Fruit fly (Drosophila melanogaster) whole organism, embryonic: ENCODE results near the gene CG33258.

ENCODE experiments used
- ATbp ChIP-seq: fragments of 200-800 bp; sonication (Bioruptor generic); optimal IDR thresholded peaks from 2 replicates; lab custom pipeline; 2017; ENCODE audit warnings: missing biosample characterization, mild to moderate bottlenecking, missing genetic modification characterization, missing genetic modification reagents
- Aef1 ChIP-seq: fragments of 200-800 bp; sonication (Bioruptor generic); IDR thresholded peaks from 3 replicates; pipeline ENCODE4 v1.3.6; 2022; ENCODE audit warnings: missing biosample characterization, missing genetic modification characterization
- Antp ChIP-seq: fragments of 200-800 bp; sonication (Bioruptor generic); optimal IDR thresholded peaks from 3 replicates; lab custom pipeline; 2016; ENCODE audit warnings: missing biosample characterization, missing genetic modification characterization
- Atf6 ChIP-seq: fragments of 200-800 bp; sonication (Bioruptor generic); IDR thresholded peaks from 2 replicates; pipeline ENCODE4 v1.3.6; 2022; ENCODE audit warnings: missing biosample characterization, missing genetic modification characterization
- B-H1 ChIP-seq: fragments of 200-800 bp; sonication (Bioruptor generic); IDR thresholded peaks from 3 replicates; pipeline ENCODE4 v1.3.6; 2022; ENCODE audit warnings: missing biosample characterization, missing genetic modification characterization
- B-H2 ChIP-seq: fragments of 200-800 bp; sonication (Bioruptor generic); optimal IDR thresholded peaks from 2 replicates; lab custom pipeline; 2018; ENCODE audit warnings: missing biosample characterization, mild to moderate bottlenecking, missing genetic modification characterization
- CG10274 ChIP-seq: fragments of 200-800 bp; sonication (Bioruptor generic); optimal IDR thresholded peaks from 3 replicates; lab custom pipeline; 2017; ENCODE audit warnings: missing biosample characterization, mild to moderate bottlenecking, missing genetic modification characterization
- CG10321 ChIP-seq: fragments of 200-800 bp; sonication (Bioruptor generic); IDR thresholded peaks from 2 replicates; pipeline ENCODE4 v1.3.6; 2022; ENCODE audit warnings: missing biosample characterization, missing genetic modification characterization
- CG11093 ChIP-seq: fragments of 200-800 bp; sonication (Bioruptor generic); IDR thresholded peaks from 3 replicates; pipeline ENCODE4 v1.3.6; 2022; ENCODE audit warnings: missing biosample characterization, missing genetic modification characterization
- CG12104 ChIP-seq: fragments of 200-800 bp; sonication (Bioruptor generic); optimal IDR thresholded peaks from 3 replicates; lab custom pipeline; 2016; ENCODE audit warnings: missing biosample characterization, missing genetic modification characterization
- CG12236 ChIP-seq: fragments of 200-800 bp; sonication (Bioruptor generic); optimal IDR thresholded peaks from 2 replicates; lab custom pipeline; 2016; ENCODE audit warnings: missing biosample characterization, missing genetic modification characterization
- CG12391 ChIP-seq: fragments of 200-800 bp; sonication (Bioruptor generic); optimal IDR thresholded peaks from 3 replicates; lab custom pipeline; 2018; ENCODE audit warnings: missing biosample characterization, mild to moderate bottlenecking, missing genetic modification characterization, moderate library complexity
- CG13296 ChIP-seq: fragments of 200-800 bp; sonication (Bioruptor generic); optimal IDR thresholded peaks from 3 replicates; lab custom pipeline; 2018; ENCODE audit warnings: missing biosample characterization, mild to moderate bottlenecking, missing genetic modification characterization
- CG13894 ChIP-seq: fragments of 200-800 bp; sonication (Bioruptor generic); optimal IDR thresholded peaks from 3 replicates; lab custom pipeline; 2018; ENCODE audit warnings: missing biosample characterization, mild to moderate bottlenecking, missing genetic modification characterization, moderate library complexity
- CG15011 ChIP-seq: fragments of 200-800 bp; sonication (Bioruptor generic); optimal IDR thresholded peaks from 3 replicates; lab custom pipeline; 2018; ENCODE audit warnings: missing biosample characterization, mild to moderate bottlenecking, missing genetic modification characterization
- CG15479 ChIP-seq: fragments of 200-800 bp; sonication (Bioruptor generic); optimal IDR thresholded peaks from 3 replicates; lab custom pipeline; 2019; ENCODE audit warnings: missing biosample characterization, mild to moderate bottlenecking, missing genetic modification characterization, moderate library complexity
- CG17802 ChIP-seq: fragments of 200-800 bp; sonication (Bioruptor generic); optimal IDR thresholded peaks from 2 replicates; lab custom pipeline; 2018; ENCODE audit warnings: missing biosample characterization, mild to moderate bottlenecking, missing genetic modification characterization, moderate library complexity
- CG32532 ChIP-seq: fragments of 200-800 bp; sonication (Bioruptor generic); IDR thresholded peaks from 2 replicates; pipeline ENCODE4 v1.3.6; 2022; ENCODE audit warnings: missing biosample characterization, missing genetic modification characterization
- CG42726 ChIP-seq: fragments of 200-800 bp; sonication (Bioruptor generic); IDR thresholded peaks from 2 replicates; pipeline ENCODE4 v1.3.6; 2022; ENCODE audit warnings: missing biosample characterization, missing genetic modification characterization; ENCODE audit not compliant: partially characterized antibody
- CG4617 ChIP-seq: fragments of 200-800 bp; sonication (Bioruptor generic); optimal IDR thresholded peaks from 3 replicates; lab custom pipeline; 2016; ENCODE audit warnings: missing biosample characterization, missing genetic modification characterization, borderline replicate concordance
- CG6654 ChIP-seq: fragments of 200-800 bp; sonication (Bioruptor generic); optimal IDR thresholded peaks from 2 replicates; lab custom pipeline; 2017; ENCODE audit warnings: missing biosample characterization, mild to moderate bottlenecking, missing genetic modification characterization
- CG6813 ChIP-seq: fragments of 200-800 bp; sonication (Bioruptor generic); optimal IDR thresholded peaks from 2 replicates; lab custom pipeline; 2017; ENCODE audit warnings: missing biosample characterization, missing genetic modification characterization, mild to moderate bottlenecking, moderate library complexity, missing genetic modification reagents
- CG7839 ChIP-seq: fragments of 200-800 bp; sonication (Bioruptor generic); optimal IDR thresholded peaks from 3 replicates; lab custom pipeline; 2018; ENCODE audit warnings: missing biosample characterization, mild to moderate bottlenecking, missing genetic modification characterization, moderate library complexity
- CG8924 ChIP-seq: fragments of 200-800 bp; optimal IDR thresholded peaks from 3 replicates; lab custom pipeline; 2019; ENCODE audit warnings: missing biosample characterization, mild to moderate bottlenecking, missing genetic modification characterization, moderate library complexity
- Camta ChIP-seq: fragments of 200-800 bp; sonication (Bioruptor generic); optimal IDR thresholded peaks from 2 replicates; lab custom pipeline; 2016; ENCODE audit warnings: missing biosample characterization, missing genetic modification characterization
- D ChIP-seq, 2 experiments: fragments of 200-800 bp in 1 of 2; fragments of >200 bp in 1 of 2; sonication (Bioruptor generic) in 1 of 2; optimal IDR thresholded peaks; 2 replicates in 1 of 2; 3 replicates in 1 of 2; lab custom pipeline; 2017; ENCODE audit warnings: mild to moderate bottlenecking in 1 of 2, missing biosample characterization in 1 of 2, missing genetic modification characterization in 1 of 2, missing genetic modification reagents in 1 of 2
- D19B ChIP-seq: fragments of 200-800 bp; sonication (Bioruptor generic); optimal IDR thresholded peaks from 2 replicates; lab custom pipeline; 2017; ENCODE audit warnings: missing biosample characterization, mild to moderate bottlenecking, missing genetic modification characterization
- Dref ChIP-seq: fragments of 200-800 bp; sonication (Bioruptor generic); IDR thresholded peaks from 2 replicates; pipeline ENCODE4 v1.3.6; 2022; ENCODE audit warnings: missing biosample characterization, missing genetic modification characterization
- E2f2 ChIP-seq: fragments of 200-800 bp; sonication (Bioruptor generic); IDR thresholded peaks from 2 replicates; pipeline ENCODE4 v1.3.6; 2022; ENCODE audit warnings: missing biosample characterization, missing genetic modification characterization
- HLHmδ ChIP-seq: fragments of 200-800 bp; sonication (Bioruptor generic); optimal IDR thresholded peaks from 2 replicates; lab custom pipeline; 2018; ENCODE audit warnings: missing biosample characterization, mild to moderate bottlenecking, missing genetic modification characterization, moderate library complexity
- Hmr ChIP-seq: fragments of 200-800 bp; sonication (Bioruptor generic); optimal IDR thresholded peaks from 3 replicates; lab custom pipeline; 2017; ENCODE audit warnings: mild to moderate bottlenecking, missing biosample characterization, missing genetic modification reagents, missing genetic modification characterization
- Oaz ChIP-seq: fragments of 200-800 bp; sonication (Bioruptor generic); IDR thresholded peaks from 2 replicates; pipeline ENCODE4 v1.3.6; 2022; ENCODE audit warnings: missing biosample characterization, missing genetic modification characterization
- Sry-β ChIP-seq: fragments of 200-800 bp; sonication (Bioruptor generic); optimal IDR thresholded peaks from 2 replicates; lab custom pipeline; 2018; ENCODE audit warnings: missing biosample characterization, mild to moderate bottlenecking, missing genetic modification characterization, moderate library complexity
- bbx ChIP-seq: fragments of 200-800 bp; sonication (Bioruptor generic); IDR thresholded peaks from 2 replicates; pipeline ENCODE4 v1.3.6; 2022; ENCODE audit warnings: missing biosample characterization, missing genetic modification characterization; ENCODE audit not compliant: partially characterized antibody
- caup ChIP-seq: fragments of 200-800 bp; sonication (Bioruptor generic); optimal IDR thresholded peaks from 3 replicates; lab custom pipeline; 2017; ENCODE audit warnings: missing biosample characterization, mild to moderate bottlenecking, missing genetic modification characterization, moderate library complexity; ENCODE audit not compliant: severe bottlenecking
- eve ChIP-seq, 2 experiments: fragments of >200 bp; optimal IDR thresholded peaks; 2 replicates each; lab custom pipeline; 2017; ENCODE audit warnings: missing biosample characterization in 2 of 2, missing genetic modification characterization in 2 of 2
- exex ChIP-seq: fragments of 200-800 bp; sonication (Bioruptor generic); optimal IDR thresholded peaks from 4 replicates; lab custom pipeline; 2018; ENCODE audit warnings: missing biosample characterization, mild to moderate bottlenecking, missing genetic modification characterization, moderate library complexity
- gcm2 ChIP-seq: fragments of 200-800 bp; sonication (Bioruptor generic); optimal IDR thresholded peaks from 2 replicates; lab custom pipeline; 2016; ENCODE audit warnings: missing biosample characterization, missing genetic modification characterization
- lov ChIP-seq, 2 experiments: fragments of 200-800 bp in 1 of 2; fragments of >200 bp in 1 of 2; sonication (Bioruptor generic) in 1 of 2; IDR thresholded peaks in 1 of 2; optimal IDR thresholded peaks in 1 of 2; 2 replicates in 1 of 2; 3 replicates in 1 of 2; pipeline versions ENCODE4 v1.3.6 to Lab custom; 2017 to 2022; ENCODE audit warnings: missing biosample characterization in 1 of 2, missing genetic modification characterization in 1 of 2
- mld ChIP-seq: fragments of 200-800 bp; sonication (Bioruptor generic); IDR thresholded peaks from 3 replicates; pipeline ENCODE4 v1.3.6; 2022; ENCODE audit warnings: missing biosample characterization, missing genetic modification characterization; ENCODE audit not compliant: partially characterized antibody
- otp ChIP-seq: fragments of 200-800 bp; sonication (Bioruptor generic); IDR thresholded peaks from 3 replicates; pipeline ENCODE4, ENCODE4 v1.3.6; 2022; ENCODE audit warnings: missing biosample characterization, missing genetic modification characterization
- pho ChIP-seq: fragments of 200-800 bp; sonication (Bioruptor generic); optimal IDR thresholded peaks from 2 replicates; lab custom pipeline; 2016; ENCODE audit warnings: missing biosample characterization, missing genetic modification characterization
- pzg ChIP-seq: fragments of 200-800 bp; sonication (Bioruptor generic); optimal IDR thresholded peaks from 3 replicates; lab custom pipeline; 2018; ENCODE audit warnings: missing biosample characterization, mild to moderate bottlenecking, missing genetic modification characterization, moderate library complexity
- schlank ChIP-seq: fragments of 200-800 bp; sonication (Bioruptor generic); optimal IDR thresholded peaks from 2 replicates; lab custom pipeline; 2018; ENCODE audit warnings: missing biosample characterization, mild to moderate bottlenecking, missing genetic modification characterization
- sima ChIP-seq: fragments of 200-800 bp; sonication (Bioruptor generic); optimal IDR thresholded peaks from 2 replicates; lab custom pipeline; 2016; ENCODE audit warnings: missing biosample characterization, missing genetic modification characterization
- so ChIP-seq: fragments of 200-800 bp; sonication (Bioruptor generic); IDR thresholded peaks from 3 replicates; pipeline ENCODE4 v1.3.6; 2022; ENCODE audit warnings: missing biosample characterization, missing genetic modification characterization
- stwl ChIP-seq: fragments of 200-800 bp; sonication (Bioruptor generic); optimal IDR thresholded peaks from 3 replicates; lab custom pipeline; 2018; ENCODE audit warnings: missing biosample characterization, mild to moderate bottlenecking, missing genetic modification characterization, moderate library complexity
- sug ChIP-seq: fragments of 200-800 bp; optimal IDR thresholded peaks from 2 replicates; lab custom pipeline; 2019; ENCODE audit warnings: missing biosample characterization, mild to moderate bottlenecking, missing genetic modification characterization, moderate library complexity
- usp ChIP-seq: fragments of >200 bp; optimal IDR thresholded peaks from 2 replicates; lab custom pipeline; 2017; ENCODE audit warnings: missing biosample characterization, missing genetic modification characterization

Gene CG33258

DNA sequence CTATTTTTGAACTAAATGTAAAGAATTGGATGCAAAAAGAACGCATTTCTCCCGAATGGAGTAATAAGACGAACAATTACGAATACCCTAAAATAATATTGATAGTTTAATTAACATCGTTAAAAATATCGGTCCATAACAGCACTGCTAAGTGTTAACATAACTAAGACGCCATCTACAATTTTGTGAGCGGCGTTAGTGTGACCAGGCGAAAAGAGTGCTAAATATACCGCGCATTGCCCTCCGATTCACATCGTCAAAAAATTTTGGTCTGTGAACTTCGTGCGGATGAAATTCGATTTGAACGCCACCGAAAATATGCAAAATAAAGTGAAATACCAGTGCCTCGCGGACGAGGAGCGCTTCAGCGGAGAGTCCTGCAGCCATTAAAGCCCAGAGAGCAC, 30.6 kb upstream of the CG33258 start, which contains the start of gene Mbs (continued):
- TF ChIP-seq CG10321 (GFP tag; lab: Robert Waterston, UW) (no peak), CG12104 (GFP tag; lab: Kevin White, UChicago) (no peak), CG13296 (peak; percentile 57), caup (GFP tag; lab: Kevin White, UChicago) (peak; percentile 27), CG4617 (GFP tag; lab: Kevin White, UChicago) (no peak), CG13894 (tag; lab: Kevin White, UChicago) (peak; percentile 47), CG11093 (no peak), CG6654 (GFP tag; lab: Kevin White, UChicago) (no peak), exex (no peak), ATbp (GFP tag; lab: Kevin White, UChicago) (no peak), CG10274 (GFP tag; lab: Kevin White, UChicago) (no peak), D (optimal IDR thresholded peaks at IDR 0.05; lab: Kevin White, UChicago) (no peak), D (GFP tag; optimal IDR thresholded peaks at IDR 0.05; lab: Kevin White, UChicago) (no peak), bbx (GFP tag; lab: Robert Waterston, UW) (peak; percentile 71), CG42726 (GFP tag; lab: Robert Waterston, UW) (peak; percentile 54; the same call in 1 of the 2 replicates), Antp (GFP tag; lab: Kevin White, UChicago) (no peak), schlank (no peak), eve (GFP tag; optimal IDR thresholded peaks at IDR 0.05; lab: Kevin White, UChicago) (peak in 1 of 2 experiments; percentile 39), sug (tag; lab: Kevin White, UChicago) (peak; percentile 18), gcm2 (GFP tag; lab: Kevin White, UChicago) (no peak), mld (GFP tag; lab: Robert Waterston, UW) (peak; percentile 65; the same call in 1 of the 3 replicates), usp (GFP tag; lab: Kevin White, UChicago) (no peak), CG15011 (GFP tag; lab: Kevin White, UChicago) (no peak), Atf6 (GFP tag; lab: Robert Waterston, UW) (no peak), CG6813 (GFP tag; lab: Kevin White, UChicago) (no peak), E2f2 (GFP tag; lab: Robert Waterston, UW) (peak; percentile 55), pzg (peak; percentile 80), CG12391 (tag; lab: Kevin White, UChicago) (peak; percentile 45), CG8924 (tag; lab: Kevin White, UChicago) (peak; percentile 5), sima (no peak), Camta (GFP tag; lab: Kevin White, UChicago) (no peak), B-H2 (GFP tag; lab: Kevin White, UChicago) (peak; percentile 40), CG15479 (GFP tag; lab: Kevin White, UChicago) (no peak), Sry-β (GFP tag; lab: Kevin White, UChicago) (no peak), B-H1 (GFP tag; lab: Robert Waterston, UW) (no peak), pho (GFP tag; lab: Kevin White, UChicago) (no peak), D19B (GFP tag; lab: Kevin White, UChicago) (no peak), HLHmδ (GFP tag; lab: Kevin White, UChicago) (peak; percentile 51), CG12236 (GFP tag; lab: Kevin White, UChicago) (no peak), CG7839 (tag; lab: Kevin White, UChicago) (peak; percentile 10), lov (optimal IDR thresholded peaks at IDR 0.05; lab: Kevin White, UChicago) (no peak), lov (GFP tag; IDR thresholded peaks at IDR 0.05; lab: Robert Waterston, UW) (no peak), Hmr (GFP tag; lab: Kevin White, UChicago) (peak; percentile 63), Dref (peak; percentile 41), CG32532 (GFP tag; lab: Robert Waterston, UW) (no peak), CG17802 (tag; lab: Kevin White, UChicago) (no peak), so (peak; percentile 58; the same call in 1 of the 3 replicates), Aef1 (GFP tag; lab: Robert Waterston, UW) (no peak), Oaz (no peak), stwl (tag; lab: Kevin White, UChicago) (peak; percentile 43), otp (GFP tag; lab: Robert Waterston, UW) (no peak)
